Fruit fly (Drosophila melanogaster): ENCODE results near the gene CG5577.

Gene CG5577

dm6 chr3L:17802107-17802506 lies 39.1 kb downstream of the CG5577 start, which contains the start of gene NUCB1 (continued):
- TF ChIP-seq dan (GFP tag; IDR thresholded peaks at IDR 0.05) (no peak), Hsf (GFP tag; optimal IDR thresholded peaks at IDR 0.05) (peak; percentile 37), CG16815 (GFP tag; optimal IDR thresholded peaks at IDR 0.05) (no peak), CG7987 (GFP tag; optimal IDR thresholded peaks at IDR 0.05) (peak; percentile 16), Poxn (GFP tag; IDR thresholded peaks at IDR 0.05) (no peak; the same call in 1 of the 2 replicates), CG32772 (GFP tag; IDR thresholded peaks at IDR 0.05) (no peak), CG12219 (GFP tag; optimal IDR thresholded peaks at IDR 0.05) (no peak), ttk (GFP tag; IDR thresholded peaks at IDR 0.05) (no peak), psq (GFP tag; optimal IDR thresholded peaks at IDR 0.05) (no peak), fd3F (GFP tag; optimal IDR thresholded peaks at IDR 0.05) (peak; percentile 33), Elba2 (GFP tag; optimal IDR thresholded peaks at IDR 0.05) (no peak), hbn (GFP tag; IDR thresholded peaks at IDR 0.05; ENCODE audit: partially characterized antibody) (no peak), CG32532 (GFP tag; IDR thresholded peaks at IDR 0.05) (peak; percentile 37; the same call in 1 of the 2 replicates), CG3065 (GFP tag; optimal IDR thresholded peaks at IDR 0.05) (peak; percentile 18), knrl (GFP tag; IDR thresholded peaks at IDR 0.05; ENCODE audit: partially characterized antibody) (peak; percentile 26; the same call in 1 of the 3 replicates), NfI (GFP tag; optimal IDR thresholded peaks at IDR 0.05) (peak; percentile 64), fru (optimal IDR thresholded peaks at IDR 0.05) (no peak), da (GFP tag; optimal IDR thresholded peaks at IDR 0.05) (no peak), CrebB (tag; optimal IDR thresholded peaks at IDR 0.05) (peak; percentile 12), Kr (GFP tag; optimal IDR thresholded peaks at IDR 0.05) (no peak), Xbp1 (GFP tag; optimal IDR thresholded peaks at IDR 0.05) (peak; percentile 82), Dip3 (GFP tag; optimal IDR thresholded peaks at IDR 0.05) (peak; percentile 43), vvl (GFP tag; IDR thresholded peaks at IDR 0.05) (peak; percentile 45), CG1233 (GFP tag; optimal IDR thresholded peaks at IDR 0.05) (peak; percentile 8), oc (tag; optimal IDR thresholded peaks at IDR 0.05) (no peak), CG6813 (GFP tag; optimal IDR thresholded peaks at IDR 0.05) (peak; percentile 16), Six4 (GFP tag; optimal IDR thresholded peaks at IDR 0.05) (no peak), CG8359 (GFP tag; optimal IDR thresholded peaks at IDR 0.05; ENCODE audit: borderline replicate concordance) (no peak), CG9932 (GFP tag; IDR thresholded peaks at IDR 0.05) (peak; percentile 68), bab2 (GFP tag; optimal IDR thresholded peaks at IDR 0.05) (peak; percentile 16), CG2116 (GFP tag; optimal IDR thresholded peaks at IDR 0.05) (peak; percentile 56), CG6654 (GFP tag; optimal IDR thresholded peaks at IDR 0.05) (no peak), Adf1 (GFP tag; IDR thresholded peaks at IDR 0.05) (no peak), ro (GFP tag; IDR thresholded peaks at IDR 0.05) (no peak), salm (tag; optimal IDR thresholded peaks at IDR 0.05) (no peak), tup (GFP tag; optimal IDR thresholded peaks at IDR 0.05) (peak; percentile 27), Dll (GFP tag; IDR thresholded peaks at IDR 0.05; ENCODE audit: partially characterized antibody) (no peak), hkb (optimal IDR thresholded peaks at IDR 0.05) (no peak), hkb (GFP tag; IDR thresholded peaks at IDR 0.05) (peak; percentile 36; the same call in 1 of the 2 replicates), p53 (GFP tag; optimal IDR thresholded peaks at IDR 0.05) (no peak), CG8944 (GFP tag; optimal IDR thresholded peaks at IDR 0.05) (peak; percentile 33), CG17186 (GFP tag; optimal IDR thresholded peaks at IDR 0.05) (peak; percentile 79), slou (GFP tag; optimal IDR thresholded peaks at IDR 0.05) (no peak), tap (tag; optimal IDR thresholded peaks at IDR 0.05) (no peak), HLH3B (GFP tag; IDR thresholded peaks at IDR 0.05) (no peak), HmgD (GFP tag; optimal IDR thresholded peaks at IDR 0.05) (peak; percentile 72), Med (GFP tag) (peak; percentile 94), CG16863 (GFP tag; optimal IDR thresholded peaks at IDR 0.05) (peak; percentile 11), fd96Cb (tag; optimal IDR thresholded peaks at IDR 0.05) (no peak), CG11504 (tag; optimal IDR thresholded peaks at IDR 0.05) (no peak), Camta (GFP tag; optimal IDR thresholded peaks at IDR 0.05) (peak; percentile 15), Blimp-1 (GFP tag; optimal IDR thresholded peaks at IDR 0.05) (no peak)

Data from whole organism, embryonic.